Fruit fly (Drosophila melanogaster) whole organism, embryonic: ENCODE results near the gene Gli.

Experiments
- Ada2b ChIP-seq: fragments of 200-800 bp; sonication (Bioruptor generic); IDR thresholded peaks from 2 replicates; pipeline ENCODE4 v1.3.6; 2022; ENCODE audit warnings: missing biosample characterization, missing genetic modification characterization
- Atf6 ChIP-seq: fragments of 200-800 bp; sonication (Bioruptor generic); IDR thresholded peaks from 2 replicates; pipeline ENCODE4 v1.3.6; 2022; ENCODE audit warnings: missing biosample characterization, missing genetic modification characterization
- CG10267 ChIP-seq: fragments of 200-800 bp; sonication (Bioruptor generic); optimal IDR thresholded peaks from 2 replicates; lab custom pipeline; 2018; ENCODE audit warnings: missing biosample characterization, mild to moderate bottlenecking, missing genetic modification characterization, moderate library complexity
- CG10543 ChIP-seq: fragments of 200-800 bp; sonication (Bioruptor generic); optimal IDR thresholded peaks from 3 replicates; lab custom pipeline; 2017; ENCODE audit warnings: missing biosample characterization, mild to moderate bottlenecking, missing genetic modification characterization, moderate library complexity
- CG10654 ChIP-seq: fragments of 200-800 bp; sonication (Bioruptor generic); optimal IDR thresholded peaks from 2 replicates; lab custom pipeline; 2016; ENCODE audit warnings: missing biosample characterization, missing genetic modification characterization
- CG11398 ChIP-seq: fragments of 200-800 bp; sonication (Bioruptor generic); optimal IDR thresholded peaks from 2 replicates; lab custom pipeline; 2016; ENCODE audit warnings: missing biosample characterization, missing genetic modification characterization
- CG12155 ChIP-seq: fragments of 200-800 bp; sonication (Bioruptor generic); optimal IDR thresholded peaks from 3 replicates; lab custom pipeline; 2016; ENCODE audit warnings: missing biosample characterization, missing genetic modification characterization
- CG12659 ChIP-seq: fragments of 200-800 bp; sonication (Bioruptor generic); optimal IDR thresholded peaks from 3 replicates; lab custom pipeline; 2017; ENCODE audit warnings: mild to moderate bottlenecking, missing biosample characterization, missing genetic modification reagents, missing genetic modification characterization
- CG13894 ChIP-seq: fragments of 200-800 bp; sonication (Bioruptor generic); optimal IDR thresholded peaks from 3 replicates; lab custom pipeline; 2018; ENCODE audit warnings: missing biosample characterization, mild to moderate bottlenecking, missing genetic modification characterization, moderate library complexity
- CG14667 ChIP-seq: fragments of 200-800 bp; sonication (Bioruptor generic); IDR thresholded peaks from 2 replicates; pipeline ENCODE4 v1.3.6; 2022; ENCODE audit warnings: missing biosample characterization, missing genetic modification characterization
- CG15514 ChIP-seq: fragments of 200-800 bp; sonication (Bioruptor generic); optimal IDR thresholded peaks from 3 replicates; lab custom pipeline; 2017; ENCODE audit warnings: missing biosample characterization, missing genetic modification characterization, mild to moderate bottlenecking, moderate library complexity, missing genetic modification reagents
- CG1602 ChIP-seq: fragments of 200-800 bp; sonication (Bioruptor generic); optimal IDR thresholded peaks from 3 replicates; lab custom pipeline; 2016; ENCODE audit warnings: missing biosample characterization, missing genetic modification characterization
- CG31224 ChIP-seq: fragments of 200-800 bp; sonication (Bioruptor generic); IDR thresholded peaks from 2 replicates; pipeline ENCODE4 v1.3.6; 2022; ENCODE audit warnings: missing biosample characterization, missing genetic modification characterization
- CG34422 ChIP-seq: fragments of 200-800 bp; sonication (Bioruptor generic); IDR thresholded peaks from 3 replicates; pipeline ENCODE4 v1.3.6; 2022; ENCODE audit warnings: missing biosample characterization, missing genetic modification characterization
- CG3838 ChIP-seq: fragments of 200-800 bp; sonication (Bioruptor generic); optimal IDR thresholded peaks from 3 replicates; lab custom pipeline; 2016; ENCODE audit warnings: missing biosample characterization, missing genetic modification characterization
- CG4707 ChIP-seq: fragments of 200-800 bp; sonication (Bioruptor generic); optimal IDR thresholded peaks from 2 replicates; lab custom pipeline; 2018; ENCODE audit warnings: missing biosample characterization, mild to moderate bottlenecking, missing genetic modification characterization, moderate library complexity
- CG7786 ChIP-seq: fragments of 200-800 bp; sonication (Bioruptor generic); optimal IDR thresholded peaks from 2 replicates; lab custom pipeline; 2016; ENCODE audit warnings: missing biosample characterization, missing genetic modification characterization
- CG7987 ChIP-seq: fragments of 200-800 bp; sonication (Bioruptor generic); optimal IDR thresholded peaks from 2 replicates; lab custom pipeline; 2018; ENCODE audit warnings: missing biosample characterization, mild to moderate bottlenecking, missing genetic modification characterization, moderate library complexity
- CG8359 ChIP-seq: fragments of 200-800 bp; sonication (Bioruptor generic); optimal IDR thresholded peaks from 2 replicates; lab custom pipeline; 2017; ENCODE audit warnings: missing biosample characterization, mild to moderate bottlenecking, missing genetic modification characterization, borderline replicate concordance
- Dad ChIP-seq: fragments of 200-800 bp; sonication (Bioruptor generic); optimal IDR thresholded peaks from 3 replicates; lab custom pipeline; 2016; ENCODE audit warnings: missing biosample characterization, missing genetic modification characterization
- Lim3 ChIP-seq: fragments of 200-800 bp; sonication (Bioruptor generic); IDR thresholded peaks from 2 replicates; pipeline ENCODE4 v1.3.6; 2022; ENCODE audit warnings: missing biosample characterization, missing genetic modification characterization
- Mes4 ChIP-seq: fragments of 200-800 bp; sonication (Bioruptor generic); optimal IDR thresholded peaks from 2 replicates; lab custom pipeline; 2016; ENCODE audit warnings: missing biosample characterization, missing genetic modification characterization
- Nf-YB ChIP-seq: fragments of 200-800 bp; sonication (Bioruptor generic); optimal IDR thresholded peaks from 3 replicates; lab custom pipeline; 2019; ENCODE audit warnings: missing biosample characterization, mild to moderate bottlenecking, missing genetic modification characterization, moderate library complexity
- Ptx1 ChIP-seq: fragments of 200-800 bp; sonication (Bioruptor generic); IDR thresholded peaks from 2 replicates; pipeline ENCODE4 v1.3.6; 2022; ENCODE audit warnings: missing biosample characterization, missing genetic modification characterization
- Sin3A ChIP-seq: fragments of >200 bp; optimal IDR thresholded peaks from 2 replicates; lab custom pipeline; 2018
- Six4 ChIP-seq: fragments of 200-800 bp; sonication (Bioruptor generic); optimal IDR thresholded peaks from 2 replicates; lab custom pipeline; 2016; ENCODE audit warnings: missing biosample characterization, missing genetic modification characterization
- TFAM ChIP-seq: fragments of 200-800 bp; sonication (Bioruptor generic); optimal IDR thresholded peaks from 2 replicates; lab custom pipeline; 2017; ENCODE audit warnings: missing biosample characterization, missing genetic modification characterization, inconsistent platforms
- aop ChIP-seq: fragments of 200-800 bp; sonication (Bioruptor generic); IDR thresholded peaks from 2 replicates; pipeline ENCODE4 v1.3.6; 2022; ENCODE audit warnings: missing biosample characterization, missing genetic modification characterization
- ara ChIP-seq: fragments of 200-800 bp; sonication (Bioruptor generic); IDR thresholded peaks from 2 replicates; pipeline ENCODE4 v1.3.6; 2022; ENCODE audit warnings: missing biosample characterization, missing genetic modification characterization
- cad ChIP-seq: fragments of >200 bp; optimal IDR thresholded peaks from 2 replicates; lab custom pipeline; 2017; ENCODE audit warnings: missing biosample characterization, missing genetic modification characterization
- ci ChIP-seq: fragments of 200-800 bp; sonication (Bioruptor generic); IDR thresholded peaks from 3 replicates; pipeline ENCODE4 v1.3.6; 2022; ENCODE audit warnings: missing biosample characterization, missing genetic modification characterization
- ewg ChIP-seq: fragments of 200-800 bp; sonication (Bioruptor generic); optimal IDR thresholded peaks from 3 replicates; lab custom pipeline; 2017; ENCODE audit warnings: mild to moderate bottlenecking, missing biosample characterization, missing genetic modification reagents, missing genetic modification characterization
- gcm ChIP-seq: fragments of 200-800 bp; sonication (Bioruptor generic); optimal IDR thresholded peaks from 2 replicates; lab custom pipeline; 2019; ENCODE audit warnings: missing biosample characterization, mild to moderate bottlenecking, missing genetic modification characterization, moderate library complexity
- grau ChIP-seq: fragments of 200-800 bp; optimal IDR thresholded peaks from 3 replicates; lab custom pipeline; 2019; ENCODE audit warnings: missing biosample characterization, mild to moderate bottlenecking, missing genetic modification characterization, moderate library complexity
- inv ChIP-seq: fragments of 200-800 bp; sonication (Bioruptor generic); IDR thresholded peaks from 2 replicates; pipeline ENCODE4 v1.3.6; 2022; ENCODE audit warnings: missing biosample characterization, missing genetic modification characterization; ENCODE audit not compliant: partially characterized antibody
- jigr1 ChIP-seq: fragments of 200-800 bp; sonication (Bioruptor generic); IDR thresholded peaks from 3 replicates; pipeline ENCODE4 v1.3.6; 2022; ENCODE audit warnings: missing biosample characterization, missing genetic modification characterization
- lbe ChIP-seq: fragments of 200-800 bp; sonication (Bioruptor generic); optimal IDR thresholded peaks from 2 replicates; lab custom pipeline; 2016; ENCODE audit warnings: missing biosample characterization, mild to moderate bottlenecking, missing genetic modification characterization
- lilli ChIP-seq: fragments of 200-800 bp; sonication (Bioruptor generic); optimal IDR thresholded peaks from 3 replicates; lab custom pipeline; 2016; ENCODE audit warnings: missing biosample characterization, missing genetic modification characterization
- org-1 ChIP-seq: fragments of 200-800 bp; sonication (Bioruptor generic); optimal IDR thresholded peaks from 2 replicates; lab custom pipeline; 2017; ENCODE audit warnings: missing biosample characterization, missing genetic modification characterization
- pan ChIP-seq, 4 experiments: fragments of >200 bp in 3 of 4; fragments of 200-800 bp in 1 of 4; sonication (Bioruptor generic) in 1 of 4; optimal IDR thresholded peaks in 3 of 4; IDR thresholded peaks in 1 of 4; 2 replicates each; pipeline versions ENCODE4 v1.3.6 to Lab custom; 2017 to 2022; ENCODE audit warnings: missing biosample characterization in 2 of 4, missing genetic modification characterization in 2 of 4, mixed read lengths in 1 of 4
- phol ChIP-seq: fragments of 200-800 bp; sonication (Bioruptor generic); optimal IDR thresholded peaks from 3 replicates; lab custom pipeline; 2018; ENCODE audit warnings: missing biosample characterization, mild to moderate bottlenecking, missing genetic modification characterization, moderate library complexity
- repo ChIP-seq: fragments of 200-800 bp; sonication (Bioruptor generic); optimal IDR thresholded peaks from 2 replicates; lab custom pipeline; 2016; ENCODE audit warnings: missing biosample characterization, missing genetic modification characterization
- salm ChIP-seq: fragments of 200-800 bp; sonication (Bioruptor generic); optimal IDR thresholded peaks from 2 replicates; lab custom pipeline; 2018; ENCODE audit warnings: missing biosample characterization, mild to moderate bottlenecking, missing genetic modification characterization
- so ChIP-seq: fragments of 200-800 bp; sonication (Bioruptor generic); IDR thresholded peaks from 3 replicates; pipeline ENCODE4 v1.3.6; 2022; ENCODE audit warnings: missing biosample characterization, missing genetic modification characterization
- tin ChIP-seq: fragments of 200-800 bp; sonication (Bioruptor generic); optimal IDR thresholded peaks from 3 replicates; lab custom pipeline; 2016; ENCODE audit warnings: missing biosample characterization, missing genetic modification characterization
- trem ChIP-seq: fragments of 200-800 bp; optimal IDR thresholded peaks from 3 replicates; lab custom pipeline; 2019; ENCODE audit warnings: missing biosample characterization, mild to moderate bottlenecking, missing genetic modification characterization, moderate library complexity
- unpg ChIP-seq: fragments of 200-800 bp; sonication (Bioruptor generic); optimal IDR thresholded peaks from 3 replicates; lab custom pipeline; 2018; ENCODE audit warnings: missing biosample characterization, mild to moderate bottlenecking, missing genetic modification characterization, moderate library complexity
- usp ChIP-seq: fragments of >200 bp; optimal IDR thresholded peaks from 2 replicates; lab custom pipeline; 2017; ENCODE audit warnings: missing biosample characterization, missing genetic modification characterization

The Gli gene

DNA sequence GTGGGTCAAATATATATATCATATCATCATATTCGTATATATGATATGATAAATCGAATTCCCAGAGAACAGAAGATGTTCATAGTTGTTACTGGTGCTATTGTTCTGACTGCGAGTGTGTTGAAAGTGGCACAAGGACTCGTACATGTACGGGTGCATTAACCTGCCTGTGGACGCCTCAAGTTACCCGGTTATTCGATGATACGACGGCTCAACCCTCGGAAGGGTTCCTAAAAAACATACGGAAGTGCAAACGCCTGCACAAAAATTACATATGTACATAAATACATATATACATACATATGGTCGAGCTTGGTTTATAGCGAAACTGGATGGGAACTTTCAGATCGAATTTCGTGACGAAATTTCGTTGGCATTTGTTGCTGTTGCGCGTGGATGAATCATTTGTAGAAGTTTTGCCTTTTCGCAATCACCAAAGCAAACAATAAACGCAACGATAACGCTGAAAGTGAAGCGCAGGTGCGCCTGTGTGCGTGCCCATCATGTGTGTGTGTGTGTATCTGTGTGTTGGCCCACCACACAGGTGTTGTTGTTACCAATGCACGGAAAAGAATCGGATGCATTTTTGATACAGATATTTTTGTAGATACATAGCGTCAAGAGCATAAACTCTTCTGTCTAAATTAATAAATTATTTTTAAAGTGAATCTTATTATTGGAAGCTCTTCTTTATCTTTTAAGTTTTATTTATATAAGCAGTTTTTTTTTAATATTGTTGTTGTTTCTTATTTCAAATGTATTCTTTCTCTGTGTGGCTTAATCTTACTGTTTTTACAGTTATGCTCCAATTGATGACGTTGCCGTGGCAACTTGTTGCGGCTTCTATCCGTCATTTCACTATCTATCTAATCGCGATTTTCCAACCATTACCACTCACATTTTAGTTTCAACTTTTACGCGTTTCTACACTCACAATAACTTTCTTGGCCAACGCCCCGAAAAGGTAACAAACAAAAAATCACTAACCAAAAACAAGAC lies 850 bp downstream of the Gli start (continued):
- TF ChIP-seq tin (GFP tag; lab: Kevin White, UChicago) (peak; percentile 55), CG7786 (GFP tag; lab: Kevin White, UChicago) (peak; percentile 2), CG12155 (GFP tag; lab: Kevin White, UChicago) (peak; percentile 53), usp (GFP tag; lab: Kevin White, UChicago) (no peak), CG14667 (GFP tag; lab: Robert Waterston, UW) (peak; percentile 63), CG12659 (GFP tag; lab: Kevin White, UChicago) (peak; percentile 65), CG13894 (tag; lab: Kevin White, UChicago) (no peak), CG10543 (GFP tag; lab: Kevin White, UChicago) (peak; percentile 5), Nf-YB (peak; percentile 54), salm (tag; lab: Kevin White, UChicago) (peak; percentile 33), aop (GFP tag; lab: Robert Waterston, UW) (0 out of 2 replicates have a peak, but pooled peaks have one; percentile 4), TFAM (GFP tag; lab: Kevin White, UChicago) (no peak), Ada2b (GFP tag; lab: Robert Waterston, UW) (peak; percentile 78), CG10267 (tag; lab: Kevin White, UChicago) (peak; percentile 72), ci (peak; percentile 82), Dad (GFP tag; lab: Kevin White, UChicago) (peak; percentile 20), CG31224 (0 out of 2 replicates have a peak, but pooled peaks have one; percentile 19), gcm (GFP tag; lab: Kevin White, UChicago) (peak; percentile 76), ewg (GFP tag; lab: Kevin White, UChicago) (peak; percentile 34), cad (GFP tag; lab: Kevin White, UChicago) (no peak), phol (tag; lab: Kevin White, UChicago) (peak; percentile 80), jigr1 (GFP tag; lab: Robert Waterston, UW) (peak; percentile 66; the same call in 2 of the 3 replicates), Atf6 (GFP tag; lab: Robert Waterston, UW) (peak; percentile 74), Ptx1 (peak; percentile 87), Sin3A (lab: Kevin White, UChicago) (no peak), Mes4 (peak; percentile 19), org-1 (GFP tag; lab: Kevin White, UChicago) (peak; percentile 38), grau (tag; lab: Kevin White, UChicago) (peak; percentile 75), CG10654 (peak; percentile 35), CG8359 (GFP tag; lab: Kevin White, UChicago) (peak; percentile 21), CG11398 (GFP tag; lab: Kevin White, UChicago) (no peak), repo (GFP tag; lab: Kevin White, UChicago) (no peak), trem (tag; lab: Kevin White, UChicago) (peak; percentile 76), CG3838 (GFP tag; lab: Kevin White, UChicago) (no peak), pan (optimal IDR thresholded peaks at IDR 0.05; lab: Kevin White, UChicago) (no peak), pan (GFP tag; optimal IDR thresholded peaks at IDR 0.05 in 1 of 2, IDR thresholded peaks at IDR 0.05 in 1 of 2) (peak in 1 of 2 experiments; percentile 88), inv (GFP tag; lab: Robert Waterston, UW) (no peak), Lim3 (GFP tag; lab: Robert Waterston, UW) (0 out of 2 replicates have a peak, but pooled peaks have one; percentile 42), CG34422 (GFP tag; lab: Robert Waterston, UW) (peak; percentile 69; the same call in 2 of the 3 replicates), Six4 (GFP tag; lab: Kevin White, UChicago) (peak; percentile 49), ara (GFP tag; lab: Robert Waterston, UW) (peak; percentile 83), lilli (peak; percentile 49), CG15514 (GFP tag; lab: Kevin White, UChicago) (peak; percentile 11), unpg (GFP tag; lab: Kevin White, UChicago) (peak; percentile 79), lbe (peak; percentile 80), CG1602 (GFP tag; lab: Kevin White, UChicago) (peak; percentile 64), CG4707 (GFP tag; lab: Kevin White, UChicago) (peak; percentile 16), so (GFP tag; lab: Robert Waterston, UW) (peak; percentile 79), CG7987 (no peak)
